Worm (Caenorhabditis elegans): ENCODE results near the gene F36H12.3.
"Not testable (repeated sequence)": the region's sequence is repeated elsewhere in the genome, so short reads cannot be mapped to it uniquely, and the experiment has no call there.

Gene F36H12.3

DNA sequence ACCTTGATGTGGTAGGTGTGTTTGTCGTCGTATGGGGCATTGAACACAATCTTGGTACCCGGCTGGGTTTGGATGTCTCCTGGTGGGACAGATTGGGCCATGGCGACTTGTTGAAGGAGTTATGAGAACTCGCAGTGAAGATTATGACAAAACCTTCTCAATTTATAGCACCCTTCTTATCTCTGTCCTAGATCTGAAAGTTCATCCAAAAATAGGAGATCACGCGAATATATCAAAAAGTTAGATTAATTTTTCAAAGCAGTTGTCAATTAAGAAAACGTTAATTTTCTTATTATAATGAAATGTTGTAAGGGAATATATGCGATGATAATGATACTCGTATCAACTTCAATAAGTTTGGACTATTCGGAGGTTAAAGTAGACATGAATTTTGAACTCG lies 22.6 kb downstream of the F36H12.3 start, which contains the start of gene msp-51:
msp-51 (minus strand) TSS at position 101 of the 400 bp plus-strand sequence.
- not testable (repeated sequence) for TF ChIP-seq flt-1 (GFP tag; IDR thresholded peaks at IDR 0.05); cog-1 (tag; optimal IDR thresholded peaks at IDR 0.05); ztf-29 (GFP tag; IDR thresholded peaks at IDR 0.05)

DNA sequence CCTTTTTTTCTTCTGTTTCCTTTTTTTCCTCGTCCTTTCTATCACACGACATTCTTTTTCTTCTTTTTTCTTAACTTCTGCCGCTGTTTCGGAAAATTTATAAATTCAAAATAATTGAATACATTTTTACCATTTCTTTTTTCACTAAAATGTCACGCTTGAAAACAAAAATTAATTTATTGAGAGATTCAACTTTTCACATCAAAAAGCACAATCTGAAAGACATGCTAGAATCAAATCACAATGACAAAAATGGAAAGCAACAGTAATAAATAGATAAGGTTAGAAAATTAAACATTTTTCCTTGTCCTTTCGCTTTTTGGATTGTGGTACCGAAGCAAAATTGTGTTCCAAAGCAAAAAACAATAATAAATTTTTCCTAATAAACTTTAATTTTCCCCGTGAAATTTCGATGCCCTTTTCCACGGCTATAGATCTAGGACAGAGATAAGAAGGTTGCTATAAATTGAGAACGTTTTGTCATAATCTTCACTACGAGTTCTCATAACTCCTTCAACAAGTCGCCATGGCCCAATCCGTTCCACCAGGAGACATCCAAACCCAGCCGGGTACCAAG lies 24.9 kb downstream of the F36H12.3 start, which contains the start of the genes ZK354.6 and msp-113:
ZK354.6 (minus strand) TSS at position 101 of the 577 bp plus-strand sequence.
msp-113 (plus strand) TSS at position 527 of the 577 bp plus-strand sequence.
- TF ChIP-seq med-1 (GFP tag; optimal IDR thresholded peaks at IDR 0.05; ENCODE audit: insufficient read depth): no peak
- no peak for TF ChIP-seq cog-1 (tag; optimal IDR thresholded peaks at IDR 0.05)
- TF ChIP-seq T22C8.4 (GFP tag; IDR thresholded peaks at IDR 0.05): no peak
- no peak for TF ChIP-seq flt-1 (GFP tag; IDR thresholded peaks at IDR 0.05)
- TF ChIP-seq ref-1 (GFP tag; conservative IDR thresholded peaks at IDR 0.05): no peak
- TF ChIP-seq ztf-29 (GFP tag; IDR thresholded peaks at IDR 0.05): no peak
- TF ChIP-seq klf-2 (GFP tag; conservative IDR thresholded peaks at IDR 0.05): no peak
- TF ChIP-seq ztf-23 (GFP tag; IDR thresholded peaks at IDR 0.05): no peak
- TF ChIP-seq tab-1 (GFP tag; IDR thresholded peaks at IDR 0.05): no peak

- TF ChIP-seq tab-1 (GFP tag; IDR thresholded peaks at IDR 0.05) (no peak), ref-1 (GFP tag; conservative IDR thresholded peaks at IDR 0.05) (no peak), med-1 (GFP tag; optimal IDR thresholded peaks at IDR 0.05; ENCODE audit: insufficient read depth) (no peak), ztf-23 (GFP tag; IDR thresholded peaks at IDR 0.05) (no peak), ztf-29 (GFP tag; IDR thresholded peaks at IDR 0.05) (no peak), T22C8.4 (GFP tag; IDR thresholded peaks at IDR 0.05) (no peak), cog-1 (tag; optimal IDR thresholded peaks at IDR 0.05) (no peak), flt-1 (GFP tag; IDR thresholded peaks at IDR 0.05) (no peak), klf-2 (GFP tag; conservative IDR thresholded peaks at IDR 0.05) (no peak)
Measured at ce11 chrIV:5303030-5303429, 30.4 kb downstream of the F36H12.3 start, which contains the start of gene ZK354.7. Gene ZK354.7, minus strand, starts transcription at chrIV:5303130.

DNA sequence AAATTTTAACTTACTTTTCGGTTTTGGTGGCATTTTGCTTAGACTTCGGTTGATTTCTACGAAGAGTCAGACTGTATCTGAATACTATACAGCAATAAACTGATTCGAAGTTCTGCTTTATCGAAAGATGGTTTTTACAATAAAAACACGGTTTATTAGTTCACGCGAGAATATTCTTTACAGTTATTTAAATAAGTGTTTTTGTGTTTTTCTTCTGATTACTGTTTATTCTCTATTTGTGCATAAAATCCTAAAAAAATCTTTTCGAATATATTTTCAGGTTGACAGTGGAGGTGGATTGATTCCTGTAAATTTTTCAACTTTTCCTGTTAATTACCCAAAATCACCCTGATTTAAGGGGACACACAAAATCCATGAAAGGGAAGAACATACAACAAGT lies 33.4 kb downstream of the F36H12.3 start, which contains the start of gene ZK354.8:
ZK354.8 (minus strand) TSS at position 101 of the 400 bp plus-strand sequence.
- TF ChIP-seq klf-2 (GFP tag; conservative IDR thresholded peaks at IDR 0.05) (no peak), T22C8.4 (GFP tag; IDR thresholded peaks at IDR 0.05) (no peak), med-1 (GFP tag; optimal IDR thresholded peaks at IDR 0.05; ENCODE audit: insufficient read depth) (no peak), ztf-23 (GFP tag; IDR thresholded peaks at IDR 0.05) (no peak), cog-1 (tag; optimal IDR thresholded peaks at IDR 0.05) (no peak), flt-1 (GFP tag; IDR thresholded peaks at IDR 0.05) (no peak), ztf-29 (GFP tag; IDR thresholded peaks at IDR 0.05) (no peak)

DNA sequence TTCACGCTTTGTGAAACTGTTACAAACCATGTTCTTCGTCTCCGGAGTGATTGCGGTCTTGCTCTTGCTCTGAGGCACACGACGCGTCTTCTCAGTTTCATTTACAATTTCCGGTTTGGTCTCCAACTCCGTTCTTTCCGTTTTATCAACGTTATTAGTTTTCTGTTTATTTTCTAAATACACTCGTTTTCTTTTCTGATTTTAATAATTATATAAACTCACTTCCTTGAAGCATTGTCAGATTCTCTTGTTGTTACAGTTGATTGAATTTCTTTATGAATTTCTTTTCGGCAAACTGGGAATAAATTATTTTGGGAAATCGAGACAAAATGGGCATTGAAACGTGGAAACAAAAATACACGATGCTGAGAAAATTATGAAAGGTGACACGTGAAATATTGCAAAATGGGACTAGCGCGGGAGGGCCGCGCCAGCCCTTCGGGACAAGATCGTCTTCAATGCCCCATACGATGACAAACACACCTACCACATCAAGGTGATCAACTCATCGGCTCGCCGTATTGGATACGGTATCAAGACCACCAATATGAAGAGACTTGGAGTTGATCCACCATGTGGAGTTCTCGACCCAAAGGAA lies 35.5 kb downstream of the F36H12.3 start, which contains the start of the genes ZK354.9 and msp-58:
ZK354.9 (minus strand) TSS at position 101 of the 598 bp plus-strand sequence.
msp-58 (plus strand) TSS at position 548 of the 598 bp plus-strand sequence.
- not testable (repeated sequence) for TF ChIP-seq ztf-29 (GFP tag; IDR thresholded peaks at IDR 0.05); med-1 (GFP tag; optimal IDR thresholded peaks at IDR 0.05; ENCODE audit: insufficient read depth); tab-1 (GFP tag; IDR thresholded peaks at IDR 0.05)

ce11 chrIV:5309742-5310141 lies 37.1 kb downstream of the F36H12.3 start, which contains the start of gene ZK354.3:
Gene ZK354.3, plus strand, starts transcription at chrIV:5310042.
- TF ChIP-seq ztf-23 (GFP tag; IDR thresholded peaks at IDR 0.05) (no peak), T22C8.4 (GFP tag; IDR thresholded peaks at IDR 0.05) (no peak), tab-1 (GFP tag; IDR thresholded peaks at IDR 0.05) (no peak), flt-1 (GFP tag; IDR thresholded peaks at IDR 0.05) (no peak), ztf-29 (GFP tag; IDR thresholded peaks at IDR 0.05) (no peak), klf-2 (GFP tag; conservative IDR thresholded peaks at IDR 0.05) (no peak), cog-1 (tag; optimal IDR thresholded peaks at IDR 0.05) (no peak), med-1 (GFP tag; optimal IDR thresholded peaks at IDR 0.05; ENCODE audit: insufficient read depth) (no peak), ref-1 (GFP tag; conservative IDR thresholded peaks at IDR 0.05) (no peak)

- not testable (repeated sequence) for TF ChIP-seq med-1 (GFP tag; optimal IDR thresholded peaks at IDR 0.05; ENCODE audit: insufficient read depth); ref-1 (GFP tag; conservative IDR thresholded peaks at IDR 0.05); cog-1 (tag; optimal IDR thresholded peaks at IDR 0.05)
Measured at ce11 chrIV:5313011-5313410, 40.4 kb downstream of the F36H12.3 start, which contains the start of the genes msp-59 and ZK354.2. Gene msp-59, minus strand, starts transcription at chrIV:5313111. Gene ZK354.2, plus strand, starts transcription at chrIV:5313405.

DNA sequence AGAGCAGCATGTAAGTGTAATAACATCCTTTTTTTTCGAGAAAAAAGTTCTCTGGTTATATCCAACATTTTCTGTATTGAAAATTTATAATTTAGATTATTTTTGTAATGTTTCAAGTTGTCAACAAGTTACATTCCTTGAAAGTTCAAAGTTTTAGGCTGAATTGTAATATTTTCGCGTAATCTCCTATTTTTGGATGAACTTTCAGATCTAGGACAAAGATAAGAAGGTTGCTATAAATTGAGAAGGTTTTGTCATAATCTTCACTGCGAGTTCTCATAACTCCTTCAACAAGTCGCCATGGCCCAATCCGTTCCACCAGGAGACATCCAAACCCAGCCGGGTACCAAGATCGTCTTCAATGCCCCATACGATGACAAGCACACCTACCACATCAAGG lies 43.6 kb downstream of the F36H12.3 start, which contains the start of gene msp-65:
msp-65 (plus strand) TSS at position 301 of the 400 bp plus-strand sequence.
- TF ChIP-seq klf-2 (GFP tag; conservative IDR thresholded peaks at IDR 0.05); T22C8.4 (GFP tag; IDR thresholded peaks at IDR 0.05); med-1 (GFP tag; optimal IDR thresholded peaks at IDR 0.05; ENCODE audit: insufficient read depth): not testable (repeated sequence)

DNA sequence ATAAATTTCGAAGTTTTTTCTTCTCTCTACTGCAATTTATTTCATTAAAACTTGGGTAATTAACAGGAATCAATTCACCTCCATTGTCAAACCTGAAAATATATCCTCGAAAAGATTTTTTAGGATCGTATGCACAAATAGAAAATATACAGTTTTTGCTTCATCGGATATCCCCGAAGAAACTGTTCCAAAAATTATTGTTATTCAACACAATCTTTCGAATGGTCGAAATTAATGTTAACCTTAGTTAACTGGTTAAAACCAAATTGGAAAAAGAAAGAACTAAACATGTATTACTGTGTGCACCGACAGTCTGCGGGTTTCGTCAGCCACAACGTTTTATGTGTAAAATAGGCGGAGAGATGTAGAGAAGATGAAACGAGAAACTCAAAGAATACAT lies 44.5 kb downstream of the F36H12.3 start:
- TF ChIP-seq ref-1 (GFP tag; conservative IDR thresholded peaks at IDR 0.05) (no peak), ztf-29 (GFP tag; IDR thresholded peaks at IDR 0.05) (no peak), med-1 (GFP tag; optimal IDR thresholded peaks at IDR 0.05; ENCODE audit: insufficient read depth) (no peak), T22C8.4 (GFP tag; IDR thresholded peaks at IDR 0.05) (no peak), tab-1 (GFP tag; IDR thresholded peaks at IDR 0.05) (no peak), ztf-23 (GFP tag; IDR thresholded peaks at IDR 0.05) (no peak)

DNA sequence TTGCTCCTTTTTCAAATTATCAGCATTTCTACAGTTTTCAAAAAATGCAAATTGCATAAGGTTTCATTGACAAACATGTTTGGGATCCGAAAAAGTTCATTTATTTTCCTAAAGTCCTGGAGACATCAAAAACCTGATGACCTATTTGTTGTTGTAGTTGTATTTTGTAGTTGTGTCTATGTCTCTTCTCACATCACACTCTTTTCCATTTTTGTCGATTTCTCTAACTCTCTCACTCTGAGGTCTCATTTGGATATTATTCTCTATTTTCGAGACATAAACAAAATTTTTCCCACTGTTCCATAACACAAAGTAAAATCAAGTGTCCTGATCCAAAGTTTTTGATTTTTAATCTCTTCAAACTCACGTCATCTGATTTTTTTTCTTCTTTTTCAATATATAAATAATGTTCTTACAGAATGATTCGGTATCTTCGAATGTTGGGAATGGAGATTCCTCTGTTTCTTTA lies 46.3 kb downstream of the F36H12.3 start, which contains the start of gene slc-46A:
slc-46A (plus strand) TSS at position 419 of the 469 bp plus-strand sequence.
- TF ChIP-seq ztf-29 (GFP tag; IDR thresholded peaks at IDR 0.05) (no peak), T22C8.4 (GFP tag; IDR thresholded peaks at IDR 0.05) (no peak), tab-1 (GFP tag; IDR thresholded peaks at IDR 0.05) (no peak), flt-1 (GFP tag; IDR thresholded peaks at IDR 0.05) (no peak), med-1 (GFP tag; optimal IDR thresholded peaks at IDR 0.05; ENCODE audit: insufficient read depth) (no peak)

Data from whole organism, midembryonic.